Worm (Caenorhabditis elegans): ENCODE data around the gene spot-1.

- TF ChIP-seq mdl-1 (tag; optimal IDR thresholded peaks at IDR 0.05) (peak in 1 of 2 experiments; percentile 37), lin-13 (GFP tag; optimal IDR thresholded peaks at IDR 0.05) (peak; percentile 15)
Observed at ce11 chrIII:7278491-7278890, 1.4 kb upstream of the spot-1 start.
